Worm (Caenorhabditis elegans): ENCODE measurements around the gene nlp-2.

ce11 chrX:2328873-2329272, 15.7 kb downstream of the nlp-2 start:
- TF ChIP-seq nhr-11 (tag; optimal IDR thresholded peaks at IDR 0.05) (no peak), nhr-23 (tag; optimal IDR thresholded peaks at IDR 0.05) (no peak), Y55F3AM.14 (GFP tag; optimal IDR thresholded peaks at IDR 0.05) (no peak), nhr-77 (tag; optimal IDR thresholded peaks at IDR 0.05) (no peak), elt-3 (tag; optimal IDR thresholded peaks at IDR 0.05) (no peak), ztf-4 (tag; optimal IDR thresholded peaks at IDR 0.05) (no peak), mdl-1 (tag; optimal IDR thresholded peaks at IDR 0.05) (no peak), ceh-82 (tag; optimal IDR thresholded peaks at IDR 0.05) (no peak), unc-62 (GFP tag; optimal IDR thresholded peaks at IDR 0.05) (no peak)

Measured in whole organism, L2 larva.